Worm (Caenorhabditis elegans) whole organism, young adult: Measurements from ENCODE around the gene F10E7.1.

Experiments
- B0336.3 ChIP-seq: fragments of 200-800 bp; sonication (Bioruptor generic); IDR thresholded peaks from 2 replicates; pipeline ENCODE4 v1.3.6; 2022; ENCODE audit warnings: missing genetic modification characterization, missing compliant biosample characterization
- C17E4.6 ChIP-seq: fragments of 200-800 bp; sonication (Bioruptor generic); IDR thresholded peaks from 2 replicates; pipeline ENCODE4 v1.3.6; 2022; ENCODE audit warnings: missing genetic modification reagents, missing genetic modification characterization, missing compliant biosample characterization
- F10E7.11 ChIP-seq: sonication (generic microtip); optimal IDR thresholded peaks from 2 replicates; lab custom pipeline; 2017; ENCODE audit warnings: mild to moderate bottlenecking, missing genetic modification characterization, moderate library complexity, missing compliant biosample characterization
- F33H1.4 ChIP-seq: fragments of 200-800 bp; sonication (Bioruptor generic); IDR thresholded peaks from 2 replicates; pipeline ENCODE4 v1.3.6; 2022; ENCODE audit warnings: missing genetic modification reagents, missing genetic modification characterization, missing compliant biosample characterization
- F39B2.1 ChIP-seq: fragments of 200-800 bp; sonication (Bioruptor generic); IDR thresholded peaks from 2 replicates; pipeline ENCODE4 v1.3.6; 2022; ENCODE audit warnings: missing genetic modification reagents, missing genetic modification characterization, missing compliant biosample characterization
- K12H6.12 ChIP-seq: fragments of 200-800 bp; sonication (Bioruptor generic); optimal IDR thresholded peaks from 2 replicates; lab custom pipeline; 2018; ENCODE audit warnings: mild to moderate bottlenecking, missing genetic modification characterization, missing compliant biosample characterization
- Y53F4B.3 ChIP-seq: fragments of 200-800 bp; sonication (Bioruptor generic); IDR thresholded peaks from 2 replicates; pipeline ENCODE4 v1.3.6; 2022; ENCODE audit warnings: missing genetic modification reagents, missing genetic modification characterization, missing compliant biosample characterization
- Y53G8AR.9 ChIP-seq: fragments of 200-800 bp; sonication (Bioruptor generic); conservative IDR thresholded peaks from 2 replicates; pipeline ENCODE4 v1.3.6; 2022; ENCODE audit warnings: missing genetic modification reagents, missing genetic modification characterization, missing compliant biosample characterization
- Y56A3A.18 ChIP-seq: fragments of 200-800 bp; sonication (Bioruptor generic); IDR thresholded peaks from 2 replicates; pipeline ENCODE4 v1.3.6; 2022; ENCODE audit warnings: missing genetic modification reagents, missing genetic modification characterization, missing compliant biosample characterization
- ZK185.1 ChIP-seq: sonication (generic microtip); optimal IDR thresholded peaks from 2 replicates; lab custom pipeline; 2016; ENCODE audit warnings: mild to moderate bottlenecking, missing genetic modification characterization, missing compliant biosample characterization; ENCODE audit not compliant: poor library complexity, severe bottlenecking
- attf-3 ChIP-seq: fragments of 200-800 bp; sonication (Bioruptor generic); conservative IDR thresholded peaks from 2 replicates; pipeline ENCODE4 v1.3.6; 2022; ENCODE audit warnings: missing genetic modification reagents, missing genetic modification characterization, missing compliant biosample characterization
- attf-5 ChIP-seq: fragments of 200-800 bp; sonication (Bioruptor generic); optimal IDR thresholded peaks from 2 replicates; lab custom pipeline; 2018; ENCODE audit warnings: mild to moderate bottlenecking, missing genetic modification characterization, missing compliant biosample characterization
- attf-6 ChIP-seq: fragments of 200-800 bp; sonication (Bioruptor generic); IDR thresholded peaks from 2 replicates; pipeline ENCODE4 v1.3.6; 2022; ENCODE audit warnings: missing genetic modification reagents, missing genetic modification characterization, missing compliant biosample characterization
- bed-2 ChIP-seq: fragments of 200-800 bp; sonication (Bioruptor generic); IDR thresholded peaks from 2 replicates; pipeline ENCODE4 v1.3.6; 2022; ENCODE audit warnings: missing genetic modification reagents, missing genetic modification characterization, missing compliant biosample characterization
- cebp-1 ChIP-seq, 2 experiments: fragments of 200-800 bp in 1 of 2; sonication (Bioruptor generic) in 1 of 2; sonication (generic microtip) in 1 of 2; IDR thresholded peaks in 1 of 2; optimal IDR thresholded peaks in 1 of 2; 2 replicates each; pipeline versions ENCODE4 v1.3.6 to Lab custom; 2017 to 2022; ENCODE audit warnings: missing compliant biosample characterization in 2 of 2, missing genetic modification characterization in 2 of 2, mild to moderate bottlenecking in 1 of 2, missing genetic modification reagents in 1 of 2, moderate library complexity in 1 of 2
- ceh-100 ChIP-seq: fragments of 200-800 bp; sonication (Bioruptor generic); IDR thresholded peaks from 2 replicates; pipeline ENCODE4 v1.3.6; 2022; ENCODE audit warnings: missing genetic modification reagents, missing genetic modification characterization, missing compliant biosample characterization
- ceh-40 ChIP-seq: fragments of 200-800 bp; sonication (Bioruptor generic); IDR thresholded peaks from 2 replicates; pipeline ENCODE4 v1.3.6; 2022; ENCODE audit warnings: missing genetic modification characterization, missing compliant biosample characterization
- ceh-58 ChIP-seq: fragments of 200-800 bp; sonication (Bioruptor generic); IDR thresholded peaks from 2 replicates; pipeline ENCODE4 v1.3.6; 2022; ENCODE audit warnings: missing genetic modification characterization, missing compliant biosample characterization
- egl-44 ChIP-seq: fragments of 200-800 bp; sonication (Bioruptor generic); IDR thresholded peaks from 2 replicates; pipeline ENCODE4 v1.3.6; 2022; ENCODE audit warnings: missing genetic modification reagents, missing genetic modification characterization, missing compliant biosample characterization
- ekl-4 ChIP-seq: fragments of 200-800 bp; sonication (Bioruptor generic); IDR thresholded peaks from 2 replicates; pipeline ENCODE4 v1.3.6; 2022; ENCODE audit warnings: missing genetic modification reagents, missing genetic modification characterization, missing compliant biosample characterization
- fkh-3 ChIP-seq: sonication (generic microtip); optimal IDR thresholded peaks from 2 replicates; lab custom pipeline; 2016; ENCODE audit warnings: mild to moderate bottlenecking, missing genetic modification characterization, missing compliant biosample characterization
- him-1 ChIP-seq: sonication (generic microtip); optimal IDR thresholded peaks from 2 replicates; lab custom pipeline; 2016; ENCODE audit warnings: missing genotype, missing genetic modification reagents, missing genetic modification characterization, missing compliant biosample characterization
- hlh-12 ChIP-seq: sonication (generic microtip); optimal IDR thresholded peaks from 2 replicates; lab custom pipeline; 2016; ENCODE audit warnings: missing genetic modification characterization, missing compliant biosample characterization
- let-526 ChIP-seq: fragments of 200-800 bp; sonication (Bioruptor generic); IDR thresholded peaks from 2 replicates; pipeline ENCODE4 v1.3.6; 2022; ENCODE audit warnings: missing genetic modification reagents, missing genetic modification characterization, missing compliant biosample characterization
- let-607 ChIP-seq, 2 experiments: fragments of 200-800 bp in 1 of 2; sonication (Bioruptor generic) in 1 of 2; sonication (generic microtip) in 1 of 2; optimal IDR thresholded peaks; 2 replicates each; lab custom pipeline; 2016 to 2018; ENCODE audit warnings: mild to moderate bottlenecking in 2 of 2, missing compliant biosample characterization in 2 of 2, missing genetic modification characterization in 2 of 2, moderate library complexity in 2 of 2, missing genotype in 1 of 2
- lin-35 ChIP-seq, 3 experiments: fragments of 150-350 bp in 2 of 3; sonication (generic microtip) in 1 of 3; optimal IDR thresholded peaks; 2 replicates each; lab custom pipeline; 2014 to 2018; ENCODE audit warnings: missing biosample characterization in 3 of 3, missing genetic modification characterization in 3 of 3, missing genetic modification reagents in 3 of 3
- lin-40 ChIP-seq: sonication (generic microtip); optimal IDR thresholded peaks from 2 replicates; lab custom pipeline; 2016; ENCODE audit warnings: missing genetic modification characterization, mild to moderate bottlenecking, missing compliant biosample characterization, missing genotype, missing genetic modification reagents
- lin-54 ChIP-seq: fragments of 200-800 bp; sonication (Bioruptor generic); optimal IDR thresholded peaks from 2 replicates; lab custom pipeline; 2018; ENCODE audit warnings: mild to moderate bottlenecking, missing genetic modification characterization, missing compliant biosample characterization
- lsl-1 ChIP-seq: fragments of 200-800 bp; sonication (Bioruptor generic); optimal IDR thresholded peaks from 2 replicates; lab custom pipeline; 2018; ENCODE audit warnings: mild to moderate bottlenecking, missing genetic modification characterization, moderate library complexity, missing compliant biosample characterization
- madf-3 ChIP-seq: fragments of 200-800 bp; sonication (Bioruptor generic); IDR thresholded peaks from 2 replicates; pipeline ENCODE4 v1.3.6; 2022; ENCODE audit warnings: missing genetic modification reagents, missing genetic modification characterization, missing compliant biosample characterization
- madf-6 ChIP-seq: fragments of 200-800 bp; sonication (Bioruptor generic); IDR thresholded peaks from 2 replicates; pipeline ENCODE4 v1.3.6; 2022; ENCODE audit warnings: missing genetic modification reagents, missing genetic modification characterization, missing compliant biosample characterization
- mes-4 ChIP-seq: sonication (generic microtip); optimal IDR thresholded peaks from 2 replicates; lab custom pipeline; 2016; ENCODE audit warnings: missing genotype, missing genetic modification characterization, missing compliant biosample characterization
- nhr-120 ChIP-seq: fragments of 200-800 bp; sonication (Bioruptor generic); IDR thresholded peaks from 2 replicates; pipeline ENCODE4 v1.3.6; 2022; ENCODE audit warnings: missing genetic modification characterization, missing compliant biosample characterization
- nhr-80 ChIP-seq: sonication (generic microtip); optimal IDR thresholded peaks from 2 replicates; lab custom pipeline; 2016; ENCODE audit warnings: missing genetic modification characterization, missing compliant biosample characterization
- pha-4 ChIP-seq: fragments of 150-350 bp; sonication (generic microtip); optimal IDR thresholded peaks from 2 replicates; lab custom pipeline; 2014; ENCODE audit warnings: missing biosample characterization, missing genetic modification reagents, missing genetic modification characterization
- rcor-1 ChIP-seq: fragments of 200-800 bp; sonication (Bioruptor generic); IDR thresholded peaks from 2 replicates; pipeline ENCODE4 v1.3.6; 2022; ENCODE audit warnings: missing genetic modification reagents, missing genetic modification characterization, missing compliant biosample characterization
- snpc-3.4 ChIP-seq: sonication (generic microtip); optimal IDR thresholded peaks from 2 replicates; lab custom pipeline; 2017; ENCODE audit warnings: missing genetic modification characterization, mild to moderate bottlenecking, missing compliant biosample characterization, antibody characterized with exemption, moderate library complexity, missing genotype, missing genetic modification reagents
- tbp1 ChIP-seq: fragments of 200-800 bp; sonication (Bioruptor generic); optimal IDR thresholded peaks from 2 replicates; lab custom pipeline; 2018; ENCODE audit warnings: mild to moderate bottlenecking, missing genetic modification characterization, missing compliant biosample characterization
- tbx-9 ChIP-seq: sonication (generic microtip); optimal IDR thresholded peaks from 2 replicates; lab custom pipeline; 2016; ENCODE audit warnings: borderline replicate concordance, missing genetic modification characterization, inconsistent platforms, missing compliant biosample characterization
- xnd-1 ChIP-seq: sonication (generic microtip); optimal IDR thresholded peaks from 2 replicates; lab custom pipeline; 2016; ENCODE audit warnings: missing genotype, missing genetic modification reagents, missing genetic modification characterization, missing compliant biosample characterization
- ztf-18 ChIP-seq: sonication (generic microtip); optimal IDR thresholded peaks from 2 replicates; lab custom pipeline; 2016; ENCODE audit warnings: missing genotype, mild to moderate bottlenecking, missing genetic modification characterization, missing compliant biosample characterization
- ztf-3 ChIP-seq: fragments of 200-800 bp; sonication (Bioruptor generic); optimal IDR thresholded peaks from 2 replicates; lab custom pipeline; 2018; ENCODE audit warnings: mild to moderate bottlenecking, missing genetic modification characterization, missing compliant biosample characterization
- ztf-6 ChIP-seq: fragments of 200-800 bp; sonication (Bioruptor generic); IDR thresholded peaks from 2 replicates; pipeline ENCODE4 v1.3.6; 2022; ENCODE audit warnings: missing genetic modification reagents, missing genetic modification characterization, missing compliant biosample characterization

Gene F10E7.1

DNA sequence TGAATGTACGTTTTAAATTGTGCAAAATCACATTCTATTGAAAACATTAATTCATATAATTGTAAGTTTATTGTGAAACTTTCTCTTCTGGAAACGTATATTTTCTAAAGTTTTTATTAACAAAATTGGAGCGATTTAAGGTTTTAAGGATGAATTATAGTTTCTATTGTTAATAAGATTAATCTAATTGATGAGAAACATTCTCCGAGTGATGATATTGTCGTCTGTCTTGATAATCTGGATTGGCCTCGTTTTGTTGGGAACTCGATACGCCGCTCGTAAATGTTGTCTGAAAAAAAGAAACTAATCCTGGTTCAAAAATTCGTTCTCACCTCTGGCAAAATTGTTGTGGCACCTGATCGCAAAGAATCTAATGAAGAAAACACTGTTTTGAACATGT is 20.2 kb upstream of the F10E7.1 start:
- TF ChIP-seq Y53G8AR.9 (GFP tag; lab: Robert Waterston, UW) (0 out of 2 replicates have a peak, but pooled peaks have one; percentile 33), B0336.3 (GFP tag; lab: Robert Waterston, UW) (no peak; the same call in 1 of the 2 replicates), ceh-40 (no peak), F33H1.4 (GFP tag; lab: Robert Waterston, UW) (0 out of 2 replicates have a peak, but pooled peaks have one; percentile 5), lin-54 (GFP tag; lab: Kevin White, UChicago) (peak; percentile 25), ekl-4 (GFP tag; lab: Robert Waterston, UW) (peak; percentile 62; the same call in 1 of the 2 replicates), madf-3 (0 out of 2 replicates have a peak, but pooled peaks have one; percentile 6), snpc-3.4 (tag; lab: Kevin White, UChicago) (peak; percentile 3), madf-6 (peak; percentile 67), attf-6 (GFP tag; lab: Robert Waterston, UW) (peak; percentile 43; the same call in 1 of the 2 replicates), F39B2.1 (peak; percentile 51; the same call in 1 of the 2 replicates)

DNA sequence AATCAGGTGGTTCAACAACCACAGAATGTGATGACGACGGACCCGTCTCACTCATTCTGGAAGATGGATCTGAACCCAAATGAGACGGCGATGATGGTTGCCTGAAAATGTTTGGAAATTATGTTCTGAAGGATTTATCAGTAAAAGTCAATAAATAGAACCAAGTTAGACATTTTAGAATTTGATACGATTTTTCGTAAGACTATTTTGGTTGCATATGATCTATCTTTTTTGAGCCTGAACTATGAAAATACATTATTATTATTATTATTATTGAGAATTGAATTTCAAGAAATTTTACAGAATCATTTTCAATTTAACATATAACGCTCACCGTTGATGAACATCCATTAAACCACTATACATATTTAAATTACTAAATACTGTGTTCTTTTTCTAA is 16.6 kb upstream of the F10E7.1 start, which contains the start of gene F10E7.9:
Gene F10E7.9, minus strand, starts transcription at position 101 of the 400 bp plus-strand sequence.
- TF ChIP-seq ztf-3 (no peak), tbx-9 (tag; lab: Kevin White, UChicago) (no peak), F39B2.1 (no peak), rcor-1 (GFP tag; lab: Robert Waterston, UW) (no peak), nhr-80 (tag; lab: Kevin White, UChicago) (no peak), egl-44 (GFP tag; lab: Robert Waterston, UW) (no peak), tbp1 (GFP tag; lab: Kevin White, UChicago) (no peak), xnd-1 (no peak), bed-2 (GFP tag; lab: Robert Waterston, UW) (no peak), let-607 (tag; optimal IDR thresholded peaks at IDR 0.05; lab: Kevin White, UChicago) (no peak), lin-40 (tag; lab: Kevin White, UChicago) (no peak), hlh-12 (tag; lab: Kevin White, UChicago) (no peak), ztf-6 (GFP tag; lab: Robert Waterston, UW) (no peak), nhr-120 (GFP tag; lab: Robert Waterston, UW) (no peak), let-526 (GFP tag; lab: Robert Waterston, UW) (no peak), Y53F4B.3 (GFP tag; lab: Robert Waterston, UW) (no peak), cebp-1 (GFP tag; IDR thresholded peaks at IDR 0.05; lab: Robert Waterston, UW) (no peak), cebp-1 (tag; optimal IDR thresholded peaks at IDR 0.05; lab: Kevin White, UChicago) (no peak), Y56A3A.18 (GFP tag; lab: Robert Waterston, UW) (no peak), attf-5 (no peak)

DNA sequence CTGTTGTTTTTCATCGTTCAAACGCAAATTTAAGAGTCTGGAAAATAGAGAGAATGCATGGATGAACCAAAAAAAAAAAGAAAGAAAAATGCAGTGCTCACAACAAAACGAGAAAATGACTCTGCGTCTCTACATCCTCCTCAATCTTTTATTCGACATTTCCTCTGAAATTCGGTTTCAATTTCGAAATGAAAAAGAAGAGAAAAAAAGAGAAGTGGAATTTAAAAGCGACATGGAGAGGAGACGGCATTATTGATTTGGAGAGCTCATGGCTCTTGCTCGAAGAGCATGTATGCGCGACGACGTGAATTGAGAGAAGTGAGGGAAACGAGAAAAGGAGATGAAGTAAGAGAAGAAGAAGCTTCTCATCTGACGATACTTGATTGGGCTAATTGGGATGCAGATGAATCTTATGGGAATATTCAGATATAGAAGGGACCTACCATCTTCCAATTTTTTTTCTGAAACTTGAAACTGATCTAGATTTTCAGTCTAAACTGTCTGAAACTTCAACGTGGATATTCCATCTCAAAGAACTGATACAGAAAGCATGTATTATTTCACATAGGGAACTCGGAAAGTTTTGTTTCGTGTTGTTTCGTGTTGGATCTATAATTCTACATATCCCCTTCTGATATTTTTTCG is 15.4 kb upstream of the F10E7.1 start:
- TF ChIP-seq F10E7.11 (tag; lab: Kevin White, UChicago) (peak; percentile 21), mes-4 (tag; lab: Kevin White, UChicago) (no peak)

DNA sequence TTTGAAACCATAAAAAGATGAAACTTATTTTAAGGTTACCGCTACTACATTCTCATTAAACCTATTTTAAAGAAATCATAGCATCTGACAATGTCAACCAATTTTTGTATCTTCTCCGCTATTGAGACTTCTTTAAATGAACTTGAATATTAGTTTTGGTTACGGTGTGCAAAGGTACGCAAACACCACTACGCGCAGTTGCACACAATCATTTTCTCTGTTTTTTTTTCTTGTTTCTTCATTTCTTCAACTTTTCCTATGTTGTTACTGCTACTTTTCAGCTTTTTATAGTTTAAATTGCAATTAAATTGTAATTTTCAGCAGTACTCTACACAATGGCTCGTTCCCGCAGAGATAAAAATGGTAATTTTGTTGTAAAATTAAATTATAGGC is 14.9 kb upstream of the F10E7.1 start, which contains the start of gene F10E7.5:
Gene F10E7.5, plus strand, starts transcription at position 322 of the 393 bp plus-strand sequence.
- TF ChIP-seq ZK185.1 (tag; lab: Kevin White, UChicago) (no peak), C17E4.6 (GFP tag; lab: Robert Waterston, UW) (no peak), lin-35 (GFP tag; optimal IDR thresholded peaks at IDR 0.05; lab: Kevin White, UChicago) (peak in 1 of 3 experiments; percentile 50), ceh-100 (GFP tag; lab: Robert Waterston, UW) (no peak), K12H6.12 (tag; lab: Kevin White, UChicago) (no peak), F10E7.11 (tag; lab: Kevin White, UChicago) (no peak), him-1 (tag; lab: Kevin White, UChicago) (peak; percentile 23), lsl-1 (GFP tag; lab: Kevin White, UChicago) (peak; percentile 74), ceh-58 (no peak), fkh-3 (tag; lab: Kevin White, UChicago) (no peak), pha-4 (tag; lab: Kevin White, UChicago) (no peak), attf-3 (peak; percentile 65), ztf-18 (tag; lab: Kevin White, UChicago) (no peak)
